Worm (Caenorhabditis elegans) whole organism, mixed stage, embryonic: ENCODE measurements around the gene ugt-63.

Source experiments
- blmp-1 ChIP-seq: fragments of 150-350 bp; optimal IDR thresholded peaks from 2 replicates; lab custom pipeline; 2014; ENCODE audit warnings: missing biosample characterization, missing genetic modification characterization
- mep-1 ChIP-seq: fragments of 150-350 bp; optimal IDR thresholded peaks from 2 replicates; lab custom pipeline; 2017; ENCODE audit warnings: missing biosample characterization, missing genetic modification reagents, missing genetic modification characterization, inconsistent platforms
- nhr-237 ChIP-seq: fragments of 150-350 bp; optimal IDR thresholded peaks from 2 replicates; lab custom pipeline; 2014; ENCODE audit warnings: missing biosample characterization, missing genetic modification characterization
- nhr-28 ChIP-seq: fragments of 150-350 bp; optimal IDR thresholded peaks from 2 replicates; lab custom pipeline; 2014; ENCODE audit warnings: missing biosample characterization, missing genetic modification characterization
- snpc-4 ChIP-seq: fragments of 150-350 bp; optimal IDR thresholded peaks from 2 replicates; lab custom pipeline; 2014; ENCODE audit warnings: missing biosample characterization, missing genetic modification characterization
- unc-62 ChIP-seq: fragments of 150-350 bp; optimal IDR thresholded peaks from 2 replicates; lab custom pipeline; 2014; ENCODE audit warnings: missing biosample characterization, missing genetic modification reagents, missing genetic modification characterization

DNA sequence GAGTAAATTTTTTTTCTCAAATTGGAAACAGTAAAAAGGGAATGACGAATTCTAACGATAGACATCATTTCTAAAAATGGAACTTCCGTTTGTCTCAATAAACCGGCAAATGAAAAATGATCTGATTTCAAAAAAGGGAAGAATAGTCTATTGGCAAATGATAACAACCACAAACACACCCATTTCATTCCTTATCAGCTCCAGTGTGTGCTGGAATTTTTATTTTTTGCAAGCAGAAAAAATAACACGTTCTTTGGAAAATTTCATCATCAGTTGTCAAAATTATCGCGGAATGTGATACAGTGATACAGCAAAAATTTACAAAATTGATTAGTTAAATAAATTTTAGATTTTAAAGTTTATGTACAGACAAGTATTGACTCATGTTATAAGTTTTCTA lies 43.2 kb downstream of the ugt-63 start:
- TF ChIP-seq nhr-28 (tag; lab: Kevin White, UChicago): no peak
- no peak for TF ChIP-seq nhr-237 (tag; lab: Kevin White, UChicago)
- TF ChIP-seq mep-1: no peak
- no peak for TF ChIP-seq unc-62 (GFP tag; lab: Kevin White, UChicago)
- no peak for TF ChIP-seq blmp-1 (tag; lab: Kevin White, UChicago)
- TF ChIP-seq snpc-4: no peak
